Fruit fly (Drosophila melanogaster): ENCODE measurements around the gene CG14369.

The CG14369 gene

dm6 chr3R:13600539-13600938, 8.1 kb upstream of the CG14369 start (continued):
- TF ChIP-seq pan (optimal IDR thresholded peaks at IDR 0.05) (no peak), pan (GFP tag; optimal IDR thresholded peaks at IDR 0.05 in 1 of 2, IDR thresholded peaks at IDR 0.05 in 1 of 2) (peak in 1 of 2 experiments; percentile 15), CG2116 (GFP tag; optimal IDR thresholded peaks at IDR 0.05) (no peak), oc (tag; optimal IDR thresholded peaks at IDR 0.05) (no peak), bcd (GFP tag; optimal IDR thresholded peaks at IDR 0.05) (peak; percentile 25), Sin3A (optimal IDR thresholded peaks at IDR 0.05) (no peak), CG18619 (GFP tag; optimal IDR thresholded peaks at IDR 0.05) (no peak), nmo (GFP tag; optimal IDR thresholded peaks at IDR 0.05) (peak; percentile 1), NfI (GFP tag; optimal IDR thresholded peaks at IDR 0.05) (peak; percentile 20), caup (GFP tag; optimal IDR thresholded peaks at IDR 0.05; ENCODE audit: severe bottlenecking) (peak; percentile 1), sd (tag; optimal IDR thresholded peaks at IDR 0.05) (peak; percentile 7), CG2712 (tag; optimal IDR thresholded peaks at IDR 0.05) (peak; percentile 36), CG6254 (GFP tag; optimal IDR thresholded peaks at IDR 0.05) (no peak), CG18262 (tag; optimal IDR thresholded peaks at IDR 0.05) (peak; percentile 24), Rfx (GFP tag; IDR thresholded peaks at IDR 0.05) (peak; percentile 44; the same call in 1 of the 2 replicates), lab (GFP tag; optimal IDR thresholded peaks at IDR 0.05) (peak; percentile 73), Max (GFP tag; optimal IDR thresholded peaks at IDR 0.05) (no peak), Hand (GFP tag; optimal IDR thresholded peaks at IDR 0.05) (peak; percentile 26), Ptx1 (GFP tag; IDR thresholded peaks at IDR 0.05) (peak; percentile 30; the same call in 1 of the 2 replicates), CG17361 (GFP tag; IDR thresholded peaks at IDR 0.05) (0 out of 3 replicates have a peak, but pooled peaks have one; percentile 31), CG7556 (GFP tag; optimal IDR thresholded peaks at IDR 0.05) (peak; percentile 38), inv (GFP tag; IDR thresholded peaks at IDR 0.05; ENCODE audit: partially characterized antibody) (no peak), CG3281 (GFP tag; optimal IDR thresholded peaks at IDR 0.05) (peak; percentile 48), CG12391 (tag; optimal IDR thresholded peaks at IDR 0.05) (peak; percentile 32), BEAF-32 (GFP tag; optimal IDR thresholded peaks at IDR 0.05) (no peak), Dbx (GFP tag; IDR thresholded peaks at IDR 0.05) (0 out of 3 replicates have a peak, but pooled peaks have one; percentile 41), prd (optimal IDR thresholded peaks at IDR 0.05) (no peak), prd (GFP tag; IDR thresholded peaks at IDR 0.05) (peak; percentile 37; the same call in 1 of the 3 replicates), CG7357 (GFP tag; IDR thresholded peaks at IDR 0.05) (peak; percentile 38; the same call in 1 of the 3 replicates), CG16779 (GFP tag; IDR thresholded peaks at IDR 0.05) (no peak), CG12659 (GFP tag; optimal IDR thresholded peaks at IDR 0.05) (peak; percentile 2), PHDP (tag; optimal IDR thresholded peaks at IDR 0.05) (peak; percentile 41), CG17385 (GFP tag; optimal IDR thresholded peaks at IDR 0.05) (peak; percentile 25), Hr51 (GFP tag; optimal IDR thresholded peaks at IDR 0.05) (peak in 1 of 2 experiments; percentile 45), HLH3B (GFP tag; IDR thresholded peaks at IDR 0.05) (0 out of 2 replicates have a peak, but pooled peaks have one; percentile 24), sisA (GFP tag; IDR thresholded peaks at IDR 0.05) (peak; percentile 46), Tbp (GFP tag; optimal IDR thresholded peaks at IDR 0.05) (no peak), CG2120 (GFP tag; optimal IDR thresholded peaks at IDR 0.05) (peak; percentile 47), CG9727 (GFP tag; optimal IDR thresholded peaks at IDR 0.05) (peak; percentile 32), slbo (GFP tag; IDR thresholded peaks at IDR 0.05) (peak; percentile 41), unpg (GFP tag; optimal IDR thresholded peaks at IDR 0.05) (peak; percentile 40), sens (GFP tag) (peak; percentile 48), CG7839 (tag; optimal IDR thresholded peaks at IDR 0.05) (peak; percentile 40), dmrt99B (tag; optimal IDR thresholded peaks at IDR 0.05) (peak; percentile 49), dysf (GFP tag; IDR thresholded peaks at IDR 0.05) (peak; percentile 58; the same call in 1 of the 3 replicates), CG17359 (tag; optimal IDR thresholded peaks at IDR 0.05) (peak; percentile 18), Fer1 (GFP tag; optimal IDR thresholded peaks at IDR 0.05) (peak; percentile 68), ham (GFP tag; IDR thresholded peaks at IDR 0.05) (no peak), CG31388 (GFP tag; optimal IDR thresholded peaks at IDR 0.05) (no peak), Oli (tag; optimal IDR thresholded peaks at IDR 0.05) (peak; percentile 9)

All from whole organism, embryonic.